Fruit fly (Drosophila melanogaster) Kc167 (cell line): Measurements from ENCODE around the gene ERR.

Experiments used
- Sin3A ChIP-seq: fragments of >200 bp; optimal IDR thresholded peaks from 2 replicates; lab custom pipeline; 2018; ENCODE audit warnings: missing external identifiers
- psq ChIP-seq: fragments of >200 bp; optimal IDR thresholded peaks from 2 replicates; lab custom pipeline; 2017; ENCODE audit warnings: missing external identifiers
- ttk ChIP-seq: sonication (Bioruptor generic); optimal IDR thresholded peaks from 2 replicates; lab custom pipeline; 2017; ENCODE audit warnings: missing external identifiers

- no peak for TF ChIP-seq ttk
- TF ChIP-seq Sin3A: no peak
- no peak for TF ChIP-seq psq
These were observed 27.6 kb downstream of the ERR start, which contains the start of gene CG42445 for dm6 chr3L:8158715-8159380.
